Worm (Caenorhabditis elegans) whole organism, L4 larva: Measurements from ENCODE around the gene C25F9.6.

Experiments used
- F44E2.7 ChIP-seq: fragments of 200-800 bp; sonication (Bioruptor generic); IDR thresholded peaks from 2 replicates; pipeline ENCODE4 v2.1.2; 2022; ENCODE audit warnings: missing genetic modification characterization, missing compliant biosample characterization
- T26A8.4 ChIP-seq: fragments of 200-800 bp; sonication (Bioruptor generic); IDR thresholded peaks from 2 replicates; pipeline ENCODE4 v1.3.6; 2022; ENCODE audit warnings: missing genetic modification characterization, missing compliant biosample characterization
- nhr-76 ChIP-seq: fragments of 150-350 bp; optimal IDR thresholded peaks from 2 replicates; lab custom pipeline; 2014; ENCODE audit warnings: missing biosample characterization, missing genetic modification characterization
- zag-1 ChIP-seq: fragments of 150-350 bp; optimal IDR thresholded peaks from 2 replicates; lab custom pipeline; 2014; ENCODE audit warnings: missing biosample characterization, missing genetic modification characterization

DNA sequence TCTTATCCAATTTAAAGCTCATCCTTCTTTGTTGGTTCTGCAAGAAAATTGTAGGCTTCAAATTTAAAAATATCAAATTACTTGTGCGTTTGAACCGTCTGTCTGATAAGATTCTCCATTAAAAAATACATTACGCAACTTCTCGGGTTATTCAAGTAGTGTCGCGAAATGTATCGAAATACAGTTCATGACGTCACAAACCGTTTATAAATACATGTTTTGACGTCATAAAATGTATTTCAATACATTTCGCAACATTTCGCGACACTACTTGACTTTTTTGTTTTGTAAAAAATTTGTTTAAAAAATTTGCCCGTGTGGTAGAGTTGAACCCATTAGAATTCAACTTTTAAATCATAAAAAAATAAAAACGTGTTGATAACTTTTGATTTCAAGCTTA, 38.5 kb upstream of the C25F9.6 start:
- TF ChIP-seq nhr-76 (tag; lab: Kevin White, UChicago), result no peak
- TF ChIP-seq zag-1 (tag; lab: Kevin White, UChicago), result no peak
- no peak for TF ChIP-seq T26A8.4 (GFP tag; lab: Robert Waterston, UW)
- TF ChIP-seq F44E2.7, result no peak
